Worm (Caenorhabditis elegans) whole organism, L4/young adult: ENCODE measurements around the gene ubh-3.

Source experiments
- W03F9.2 ChIP-seq: fragments of 150-350 bp; optimal IDR thresholded peaks from 2 replicates; lab custom pipeline; 2014; ENCODE audit warnings: missing biosample characterization, missing genetic modification characterization
- dao-5 ChIP-seq: sonication (generic microtip); optimal IDR thresholded peaks from 2 replicates; lab custom pipeline; 2016; ENCODE audit warnings: missing genotype, missing genetic modification characterization, moderate library complexity, missing compliant biosample characterization
- him-1 ChIP-seq: sonication (generic microtip); optimal IDR thresholded peaks from 2 replicates; lab custom pipeline; 2016; ENCODE audit warnings: missing genotype, missing genetic modification reagents, missing genetic modification characterization, missing compliant biosample characterization

The ubh-3 gene

DNA sequence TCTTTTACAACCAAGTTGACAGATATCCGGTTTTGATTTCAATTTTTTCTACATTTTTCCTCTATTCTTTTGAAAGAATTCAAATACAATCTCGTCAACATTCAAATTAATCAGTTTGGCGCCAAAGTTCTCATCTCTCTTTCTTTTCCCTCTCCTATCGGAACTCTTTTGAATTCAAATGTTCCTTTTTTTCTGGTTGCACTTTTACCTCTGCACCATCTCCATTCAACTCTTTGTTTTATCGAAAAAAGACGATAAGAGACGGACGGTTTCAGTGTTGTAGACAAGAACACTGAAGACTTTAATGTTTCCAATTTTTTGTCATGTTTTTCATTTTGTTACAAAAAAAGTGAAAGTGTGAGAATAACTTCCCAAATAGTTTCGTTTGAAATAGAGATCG lies 32.6 kb downstream of the ubh-3 start:
- TF ChIP-seq dao-5 (tag; lab: Kevin White, UChicago) (no peak), W03F9.2 (tag; lab: Kevin White, UChicago) (no peak)

DNA sequence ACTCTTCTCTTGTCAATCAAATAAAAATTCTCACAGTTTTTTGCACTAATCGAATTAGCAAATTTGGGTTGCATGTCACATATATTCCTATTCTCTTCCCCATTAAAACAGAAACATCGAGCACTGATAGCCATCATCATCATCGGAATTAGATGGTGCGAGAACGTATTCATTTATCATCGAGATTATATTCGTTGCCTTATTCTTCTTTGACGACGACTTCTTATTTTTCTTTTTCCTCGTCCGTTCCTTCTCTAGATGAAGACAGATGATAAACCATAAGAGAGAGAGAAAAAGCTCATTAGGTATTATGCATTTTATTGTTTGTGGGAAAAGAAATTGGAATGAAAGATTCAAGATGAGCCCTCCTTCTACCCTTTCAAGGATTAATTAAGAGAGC lies 37.4 kb downstream of the ubh-3 start:
- TF ChIP-seq W03F9.2 (tag; lab: Kevin White, UChicago) (no peak), him-1 (no peak), dao-5 (tag; lab: Kevin White, UChicago) (no peak)

DNA sequence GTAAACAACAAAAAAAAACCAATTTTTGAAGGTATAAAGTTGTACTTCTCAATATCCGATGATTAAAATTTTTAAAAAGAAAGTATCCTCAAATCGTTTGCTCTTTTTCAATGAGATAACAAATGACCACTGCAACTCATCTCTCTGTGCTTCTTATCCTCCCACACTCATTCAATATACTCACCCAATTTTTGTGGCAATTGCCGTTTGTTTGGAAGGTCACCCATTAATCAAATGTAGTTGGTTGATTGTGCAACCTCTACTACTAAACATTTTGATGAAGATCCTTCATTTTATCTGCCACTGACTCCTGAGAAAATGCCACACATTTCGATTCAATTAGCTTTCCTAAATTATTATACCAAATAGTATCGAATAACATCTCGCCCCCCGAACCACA lies 40.9 kb downstream of the ubh-3 start:
- TF ChIP-seq W03F9.2 (tag; lab: Kevin White, UChicago), result no peak

DNA sequence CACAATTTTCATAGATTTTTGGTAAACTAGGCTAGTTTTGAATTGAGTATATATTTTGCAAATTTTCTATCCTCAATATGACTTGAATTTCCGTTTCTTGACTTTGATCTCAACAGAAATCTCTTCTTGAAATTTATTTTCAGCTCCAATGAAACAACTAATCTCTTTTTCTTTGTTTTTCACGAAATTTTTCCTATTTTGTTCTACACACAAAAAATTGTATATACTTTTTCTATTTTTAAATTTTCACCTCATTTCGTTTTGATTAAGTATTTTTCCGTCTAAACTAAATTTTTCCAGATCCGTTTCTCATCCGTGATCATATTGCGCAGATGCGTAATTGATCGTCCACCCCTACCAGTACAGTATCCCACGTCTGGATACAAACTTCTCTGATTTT lies 43.8 kb downstream of the ubh-3 start, which contains the start of gene unc-83:
Gene unc-83 (plus strand): TSS at position 301 of the 400 bp plus-strand sequence.
- TF ChIP-seq dao-5 (tag; lab: Kevin White, UChicago) (no peak), W03F9.2 (tag; lab: Kevin White, UChicago) (no peak), him-1 (no peak)

DNA sequence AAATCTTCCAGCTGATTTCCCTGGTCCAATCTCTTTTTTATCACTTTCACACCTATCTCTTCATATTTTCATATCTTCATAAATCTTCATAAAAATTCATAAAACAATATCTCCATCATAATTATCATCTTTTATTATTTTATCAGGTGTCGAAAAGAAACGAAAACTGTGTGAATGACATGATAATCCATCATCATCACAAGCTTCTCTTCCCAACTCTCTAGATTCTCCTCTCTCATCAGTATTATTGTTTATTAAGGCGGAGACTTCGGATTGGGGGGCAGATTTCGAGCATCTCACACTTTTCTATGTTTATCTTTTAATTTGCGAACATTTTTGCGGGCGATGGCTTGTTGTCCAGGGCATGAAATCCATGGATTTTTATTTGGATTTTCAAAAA lies 44.4 kb downstream of the ubh-3 start:
- TF ChIP-seq him-1, result no peak
- no peak for TF ChIP-seq W03F9.2 (tag; lab: Kevin White, UChicago)
- TF ChIP-seq dao-5 (tag; lab: Kevin White, UChicago), result no peak

DNA sequence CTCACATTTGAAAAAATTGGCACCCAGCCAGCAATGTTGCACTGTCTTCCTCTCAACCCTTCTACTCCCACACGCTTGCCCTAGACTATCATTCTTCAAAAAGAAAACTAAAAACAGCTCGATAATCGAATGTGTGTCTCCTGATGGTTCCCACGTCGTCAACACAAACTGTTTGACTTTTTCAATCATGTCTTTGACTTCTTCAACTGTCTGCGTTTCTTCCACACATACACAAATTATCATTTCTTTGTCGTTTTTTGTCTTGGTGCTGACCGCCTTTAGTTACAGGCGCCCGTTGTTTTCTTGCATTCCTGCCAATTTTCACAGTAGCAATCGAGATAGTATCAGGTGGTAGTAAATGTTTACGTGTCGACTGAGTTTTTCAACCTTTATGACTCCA lies 46.0 kb downstream of the ubh-3 start:
- TF ChIP-seq W03F9.2 (tag; lab: Kevin White, UChicago), result no peak
- no peak for TF ChIP-seq him-1
- no peak for TF ChIP-seq dao-5 (tag; lab: Kevin White, UChicago)

DNA sequence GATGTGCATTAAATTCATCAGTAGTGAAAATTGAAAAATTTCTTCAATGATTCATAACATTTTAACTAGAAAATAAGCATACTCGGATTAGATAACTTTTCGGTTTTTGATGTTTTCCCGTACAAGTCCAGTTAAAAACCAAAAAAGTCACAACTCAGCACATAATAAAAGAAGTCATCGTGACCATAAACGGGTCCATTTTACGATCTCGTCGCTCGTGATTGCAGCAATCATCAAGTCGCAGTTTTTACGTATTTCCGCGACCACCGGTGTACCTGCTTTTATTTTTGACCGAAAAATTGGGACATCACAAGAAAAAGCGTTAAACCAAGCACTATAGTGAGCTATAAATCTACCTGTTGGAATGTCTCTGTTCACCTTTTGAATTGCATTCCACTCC lies 47.4 kb downstream of the ubh-3 start:
- TF ChIP-seq him-1 (no peak), dao-5 (tag; lab: Kevin White, UChicago) (no peak), W03F9.2 (tag; lab: Kevin White, UChicago) (no peak)

DNA sequence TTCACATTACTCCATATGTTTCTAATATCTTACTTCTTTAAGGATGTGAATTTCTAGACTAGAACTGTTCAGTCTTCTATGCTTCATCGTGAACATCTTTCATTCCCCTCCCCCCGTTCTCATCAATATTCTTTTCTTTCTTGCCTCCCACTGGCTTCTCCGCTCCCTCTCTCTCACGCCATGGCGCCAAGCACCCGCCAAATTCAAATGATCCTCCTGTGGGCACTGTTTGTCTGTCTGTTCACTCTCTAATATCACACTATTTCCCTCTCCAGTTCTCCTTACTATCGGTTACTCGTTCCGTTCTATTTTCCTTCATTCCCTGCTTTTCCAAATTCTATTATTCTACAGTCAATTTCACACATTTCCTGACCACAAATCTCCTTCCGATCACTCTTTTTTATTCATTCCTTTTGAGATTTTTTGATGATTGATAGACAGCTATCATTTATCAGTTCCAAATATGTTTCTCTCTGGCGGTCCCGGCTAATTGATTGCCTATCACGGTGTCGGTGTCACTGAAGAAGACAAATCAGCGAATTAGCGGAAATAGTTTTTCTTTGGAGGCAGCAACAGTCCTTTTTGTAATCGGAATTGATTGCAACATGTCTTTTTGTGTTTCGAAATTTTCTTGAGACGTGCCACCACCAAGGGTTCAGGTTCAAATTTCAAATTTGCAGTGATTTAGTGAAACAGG lies 50.2 kb downstream of the ubh-3 start:
- TF ChIP-seq him-1, result no peak
- TF ChIP-seq dao-5 (tag; lab: Kevin White, UChicago), result no peak
- no peak for TF ChIP-seq W03F9.2 (tag; lab: Kevin White, UChicago)

DNA sequence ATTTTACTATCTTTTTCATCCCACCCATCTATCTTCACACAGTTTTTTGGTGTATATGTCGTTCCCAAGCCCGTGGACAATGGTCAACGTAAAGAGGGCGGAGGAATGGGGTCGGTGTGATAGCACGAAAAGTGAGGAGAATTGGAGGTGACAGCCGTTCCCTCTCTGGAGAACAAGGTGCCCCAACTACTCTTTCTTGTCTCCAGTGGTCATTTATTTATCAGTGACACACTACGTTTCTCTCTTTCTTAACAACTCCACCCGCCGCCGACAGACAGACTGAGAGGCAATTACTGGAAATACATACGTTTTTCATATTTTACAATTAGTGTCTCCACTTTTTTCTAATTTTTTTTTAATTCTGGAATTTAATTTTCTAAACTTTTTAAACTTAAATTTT lies 51.7 kb downstream of the ubh-3 start:
- no peak for TF ChIP-seq dao-5 (tag; lab: Kevin White, UChicago)
- TF ChIP-seq W03F9.2 (tag; lab: Kevin White, UChicago), result no peak
- no peak for TF ChIP-seq him-1
